Worm (Caenorhabditis elegans) whole organism, early embryonic: ENCODE results near the gene ddb-1.

Source experiments
- B0310.2 ChIP-seq: sonication (generic microtip); optimal IDR thresholded peaks from 2 replicates; lab custom pipeline; 2016; ENCODE audit warnings: mild to moderate bottlenecking, missing genetic modification characterization, missing compliant biosample characterization
- F13C5.2 ChIP-seq: sonication (generic microtip); optimal IDR thresholded peaks from 2 replicates; lab custom pipeline; 2017; ENCODE audit warnings: mild to moderate bottlenecking, missing genetic modification characterization, inconsistent platforms, missing compliant biosample characterization
- aly-1 ChIP-seq: sonication (generic microtip); optimal IDR thresholded peaks from 2 replicates; lab custom pipeline; 2016; ENCODE audit warnings: missing genetic modification characterization, missing compliant biosample characterization
- ama-1 ChIP-seq: fragments of 150-350 bp; optimal IDR thresholded peaks from 2 replicates; lab custom pipeline; 2014
- ceh-13 ChIP-seq: fragments of 200-800 bp; sonication (Bioruptor generic); optimal IDR thresholded peaks from 2 replicates; lab custom pipeline; 2018; ENCODE audit warnings: mild to moderate bottlenecking, missing genetic modification characterization, missing compliant biosample characterization
- ceh-36 ChIP-seq: sonication (generic microtip); optimal IDR thresholded peaks from 2 replicates; lab custom pipeline; 2016; ENCODE audit warnings: missing genetic modification characterization, inconsistent platforms, missing compliant biosample characterization
- flt-1 ChIP-seq: fragments of 200-800 bp; sonication (Bioruptor generic); IDR thresholded peaks from 2 replicates; pipeline ENCODE4 v1.3.6; 2022; ENCODE audit warnings: missing genetic modification characterization, missing compliant biosample characterization
- hmbx-1 ChIP-seq: sonication (generic microtip); optimal IDR thresholded peaks from 2 replicates; lab custom pipeline; 2016; ENCODE audit warnings: mild to moderate bottlenecking, missing genetic modification characterization, missing compliant biosample characterization
- pes-1 ChIP-seq: fragments of 200-800 bp; sonication (Bioruptor generic); IDR thresholded peaks from 2 replicates; pipeline ENCODE4 v1.3.6; 2022; ENCODE audit warnings: missing genetic modification reagents, missing genetic modification characterization, missing compliant biosample characterization
- scrt-1 ChIP-seq: fragments of 200-800 bp; sonication (Bioruptor generic); IDR thresholded peaks from 2 replicates; pipeline ENCODE4 v1.3.6; 2022; ENCODE audit warnings: missing genetic modification characterization, missing compliant biosample characterization
- sea-1 ChIP-seq: fragments of 200-800 bp; sonication (Bioruptor generic); conservative IDR thresholded peaks from 2 replicates; pipeline ENCODE4 v1.3.6; 2022; ENCODE audit warnings: missing genetic modification characterization, missing compliant biosample characterization
- tbx-11 ChIP-seq: fragments of 200-800 bp; sonication (Bioruptor generic); IDR thresholded peaks from 2 replicates; pipeline ENCODE4 v1.3.6; 2022; ENCODE audit warnings: missing genetic modification characterization, missing compliant biosample characterization
- tra-4 ChIP-seq: sonication (generic microtip); optimal IDR thresholded peaks from 2 replicates; lab custom pipeline; 2017; ENCODE audit warnings: missing genetic modification characterization, missing compliant biosample characterization

ce11 chrIV:12086498-12086897 is 34.5 kb downstream of the ddb-1 start:
- peak; percentile 55 for TF ChIP-seq ceh-13 (GFP tag; lab: Kevin White, UChicago)
- TF ChIP-seq flt-1 (GFP tag; lab: Robert Waterston, UW), result peak; percentile 66; the same call in 1 of the 2 replicates
- peak; percentile 86 for TF ChIP-seq pes-1 (GFP tag; lab: Robert Waterston, UW)
- no peak for TF ChIP-seq ama-1
- TF ChIP-seq hmbx-1 (tag; lab: Kevin White, UChicago), result peak; percentile 29
- peak; percentile 61 for TF ChIP-seq B0310.2 (tag; lab: Kevin White, UChicago)
- TF ChIP-seq tra-4 (tag; lab: Kevin White, UChicago), result peak; percentile 67
- TF ChIP-seq ceh-36 (tag; lab: Kevin White, UChicago), result peak; percentile 68
- peak; percentile 84 for TF ChIP-seq scrt-1 (GFP tag; lab: Robert Waterston, UW)
- TF ChIP-seq sea-1, result peak; percentile 76
- TF ChIP-seq tbx-11 (GFP tag; lab: Robert Waterston, UW), result peak; percentile 66
- TF ChIP-seq F13C5.2 (tag; lab: Kevin White, UChicago), result peak; percentile 68
- peak; percentile 85 for TF ChIP-seq aly-1
